Worm (Caenorhabditis elegans): ENCODE measurements around the gene C25G4.2.

C25G4.2 gene

ce11 chrIV:12432340-12432739, 11.5 kb downstream of the C25G4.2 start, which contains the start of gene clec-184:
TSS of gene clec-184 (plus strand) at chrIV:12432640.
- TF ChIP-seq snpc-4 (tag; optimal IDR thresholded peaks at IDR 0.05): no peak

ce11 chrIV:12431755-12432154, 12.1 kb downstream of the C25G4.2 start:
- no peak for TF ChIP-seq efl-1 (optimal IDR thresholded peaks at IDR 0.05)
- TF ChIP-seq efl-1 (GFP tag; optimal IDR thresholded peaks at IDR 0.05 in 1 of 2): peak in 1 of 2 experiments; percentile 3
- no peak for TF ChIP-seq nhr-84 (tag; optimal IDR thresholded peaks at IDR 0.05)

ce11 chrIV:12429504-12429903, 14.3 kb downstream of the C25G4.2 start:
- TF ChIP-seq C34B4.2 (tag; optimal IDR thresholded peaks at IDR 0.05): no peak
- peak; percentile 13 for TF ChIP-seq blmp-1 (tag; optimal IDR thresholded peaks at IDR 0.05)

- TF ChIP-seq unc-130 (tag; optimal IDR thresholded peaks at IDR 0.05) (no peak), egl-13 (tag; optimal IDR thresholded peaks at IDR 0.05) (no peak), tlp-1 (tag; optimal IDR thresholded peaks at IDR 0.05) (no peak), lin-15B (tag; optimal IDR thresholded peaks at IDR 0.05) (no peak), pqm-1 (tag; optimal IDR thresholded peaks at IDR 0.05) (no peak), nhr-12 (tag; optimal IDR thresholded peaks at IDR 0.05) (no peak), snpc-4 (tag; optimal IDR thresholded peaks at IDR 0.05) (no peak), irx-1 (tag; optimal IDR thresholded peaks at IDR 0.05) (no peak), mef-2 (tag; optimal IDR thresholded peaks at IDR 0.05) (no peak), nhr-71 (tag; optimal IDR thresholded peaks at IDR 0.05) (no peak), ceh-88 (GFP tag; IDR thresholded peaks at IDR 0.05) (no peak), skn-1 (tag; optimal IDR thresholded peaks at IDR 0.05) (no peak), unc-62 (GFP tag; optimal IDR thresholded peaks at IDR 0.05) (no peak), C16A3.4 (tag; optimal IDR thresholded peaks at IDR 0.05) (no peak), fkh-8 (tag; optimal IDR thresholded peaks at IDR 0.05) (no peak), unc-98 (GFP tag; IDR thresholded peaks at IDR 0.05) (no peak), lin-14 (GFP tag; optimal IDR thresholded peaks at IDR 0.05) (no peak), elt-3 (tag; optimal IDR thresholded peaks at IDR 0.05) (no peak)
Observed at ce11 chrIV:12428467-12428866, 15.4 kb downstream of the C25G4.2 start, which contains the start of gene col-130. TSS of gene col-130 (minus strand) at chrIV:12428516.

- peak; percentile 48 for TF ChIP-seq ceh-8 (GFP tag; optimal IDR thresholded peaks at IDR 0.05)
- no peak for TF ChIP-seq C16A3.4 (tag; optimal IDR thresholded peaks at IDR 0.05)
Observed at ce11 chrIV:12427687-12428284, 16.0 kb downstream of the C25G4.2 start.

ce11 chrIV:12425595-12425994, 18.2 kb downstream of the C25G4.2 start:
- no peak for TF ChIP-seq unc-98 (GFP tag; IDR thresholded peaks at IDR 0.05)
- TF ChIP-seq mab-9 (GFP tag; IDR thresholded peaks at IDR 0.05): no peak
- TF ChIP-seq ama-1 (optimal IDR thresholded peaks at IDR 0.05): no peak
- peak; percentile 68 for TF ChIP-seq lin-14 (GFP tag; optimal IDR thresholded peaks at IDR 0.05)
- TF ChIP-seq efl-1 (optimal IDR thresholded peaks at IDR 0.05): no peak
- TF ChIP-seq efl-1 (GFP tag; optimal IDR thresholded peaks at IDR 0.05 in 1 of 2): peak in 1 of 2 experiments; percentile 56
- no peak for TF ChIP-seq elt-3 (tag; optimal IDR thresholded peaks at IDR 0.05)
- no peak for TF ChIP-seq nhr-90 (tag; optimal IDR thresholded peaks at IDR 0.05; ENCODE audit: poor library complexity)
- no peak for TF ChIP-seq ztf-11 (tag; optimal IDR thresholded peaks at IDR 0.05)
- no peak for TF ChIP-seq grh-1 (GFP tag; IDR thresholded peaks at IDR 0.05)
- TF ChIP-seq isw-1 (GFP tag; IDR thresholded peaks at IDR 0.05): no peak
- no peak for TF ChIP-seq alr-1 (tag; optimal IDR thresholded peaks at IDR 0.05; ENCODE audit: borderline replicate concordance)
- no peak for TF ChIP-seq fkh-10 (GFP tag; optimal IDR thresholded peaks at IDR 0.05)
- no peak for TF ChIP-seq aly-2 (tag; optimal IDR thresholded peaks at IDR 0.05)
- no peak for TF ChIP-seq ets-5 (GFP tag; IDR thresholded peaks at IDR 0.05)
- no peak for TF ChIP-seq sup-37 (GFP tag; optimal IDR thresholded peaks at IDR 0.05)
- TF ChIP-seq jun-1 (tag; optimal IDR thresholded peaks at IDR 0.05): no peak
- no peak for TF ChIP-seq C16A3.4 (tag; optimal IDR thresholded peaks at IDR 0.05)

All from whole organism, L1 larva.